Fruit fly (Drosophila melanogaster) whole organism, prepupa: Measurements from ENCODE around the gene CG3330.
A peak's percentile ranks its signal among the peaks of the same experiment; 100 is the strongest.

Source experiments
- Blimp-1 ChIP-seq: fragments of 200-800 bp; sonication (Bioruptor generic); optimal IDR thresholded peaks from 3 replicates; lab custom pipeline; 2017; ENCODE audit warnings: missing biosample characterization, missing genetic modification characterization, mild to moderate bottlenecking, moderate library complexity, missing genetic modification reagents
- CG10631 ChIP-seq: fragments of 200-800 bp; sonication (Bioruptor generic); optimal IDR thresholded peaks from 2 replicates; lab custom pipeline; 2016; ENCODE audit warnings: missing biosample characterization, missing genetic modification characterization
- CG10669 ChIP-seq: fragments of 200-800 bp; sonication (Bioruptor generic); optimal IDR thresholded peaks from 3 replicates; lab custom pipeline; 2018; ENCODE audit warnings: missing biosample characterization, mild to moderate bottlenecking, missing genetic modification characterization, moderate library complexity
- CG11294 ChIP-seq: fragments of 200-800 bp; sonication (Bioruptor generic); IDR thresholded peaks from 2 replicates; pipeline ENCODE4 v1.3.6; 2022; ENCODE audit warnings: missing biosample characterization, missing genetic modification characterization
- CG11762 ChIP-seq: fragments of 200-800 bp; sonication (Bioruptor generic); optimal IDR thresholded peaks from 3 replicates; lab custom pipeline; 2016; ENCODE audit warnings: missing biosample characterization, missing genetic modification characterization; ENCODE audit not compliant: insufficient read depth
- CG11902 ChIP-seq: fragments of 200-800 bp; sonication (Bioruptor generic); optimal IDR thresholded peaks from 3 replicates; lab custom pipeline; 2016; ENCODE audit warnings: missing biosample characterization, missing genetic modification characterization
- CG15336 ChIP-seq: fragments of 200-800 bp; sonication (Bioruptor generic); IDR thresholded peaks from 2 replicates; pipeline ENCODE4 v1.3.6; 2022; ENCODE audit warnings: missing biosample characterization, missing genetic modification characterization
- CG16779 ChIP-seq: fragments of 200-800 bp; sonication (Bioruptor generic); optimal IDR thresholded peaks from 3 replicates; lab custom pipeline; 2017; ENCODE audit warnings: missing biosample characterization, mild to moderate bottlenecking, missing genetic modification characterization
- CG3032 ChIP-seq: fragments of 200-800 bp; optimal IDR thresholded peaks from 2 replicates; lab custom pipeline; 2019; ENCODE audit warnings: missing biosample characterization, mild to moderate bottlenecking, missing genetic modification characterization, moderate library complexity
- CG31627 ChIP-seq: fragments of 200-800 bp; sonication (Bioruptor generic); optimal IDR thresholded peaks from 3 replicates; lab custom pipeline; 2016; ENCODE audit warnings: missing biosample characterization, missing genetic modification characterization
- CG32006 ChIP-seq: fragments of 200-800 bp; sonication (Bioruptor generic); optimal IDR thresholded peaks from 3 replicates; lab custom pipeline; 2017; ENCODE audit warnings: missing biosample characterization, mild to moderate bottlenecking, missing genetic modification characterization
- CG34406 ChIP-seq: fragments of 200-800 bp; sonication (Bioruptor generic); optimal IDR thresholded peaks from 3 replicates; lab custom pipeline; 2016; ENCODE audit warnings: missing biosample characterization, missing genetic modification characterization
- CG4318 ChIP-seq: fragments of 200-800 bp; sonication (Bioruptor generic); optimal IDR thresholded peaks from 3 replicates; lab custom pipeline; 2017; ENCODE audit warnings: missing biosample characterization, mild to moderate bottlenecking, missing genetic modification characterization
- CG6163 ChIP-seq: fragments of 200-800 bp; sonication (Bioruptor generic); IDR thresholded peaks from 3 replicates; pipeline ENCODE4 v1.3.6; 2022; ENCODE audit warnings: missing biosample characterization, missing genetic modification characterization
- CG6276 ChIP-seq: fragments of 200-800 bp; sonication (Bioruptor generic); optimal IDR thresholded peaks from 2 replicates; lab custom pipeline; 2017; ENCODE audit warnings: missing biosample characterization, mild to moderate bottlenecking, missing genetic modification characterization
- CG6792 ChIP-seq: fragments of 200-800 bp; sonication (Bioruptor generic); optimal IDR thresholded peaks from 3 replicates; lab custom pipeline; 2016; ENCODE audit warnings: missing biosample characterization, missing genetic modification characterization
- CG6808 ChIP-seq: fragments of 200-800 bp; sonication (Bioruptor generic); optimal IDR thresholded peaks from 3 replicates; lab custom pipeline; 2017; ENCODE audit warnings: missing biosample characterization, missing genetic modification characterization, mild to moderate bottlenecking, moderate library complexity, missing genetic modification reagents
- CG6854 ChIP-seq: fragments of 200-800 bp; sonication (Bioruptor generic); optimal IDR thresholded peaks from 2 replicates; lab custom pipeline; 2017; ENCODE audit warnings: missing biosample characterization, mild to moderate bottlenecking, missing genetic modification characterization
- CG7368 ChIP-seq: fragments of 200-800 bp; sonication (Bioruptor generic); optimal IDR thresholded peaks from 3 replicates; lab custom pipeline; 2016; ENCODE audit warnings: missing biosample characterization, missing genetic modification characterization
- CG8119 ChIP-seq: fragments of 200-800 bp; sonication (Bioruptor generic); IDR thresholded peaks from 3 replicates; pipeline ENCODE4 v1.3.6; 2022; ENCODE audit warnings: missing biosample characterization, missing genetic modification characterization
- CG8319 ChIP-seq: fragments of 200-800 bp; sonication (Bioruptor generic); optimal IDR thresholded peaks from 3 replicates; lab custom pipeline; 2016; ENCODE audit warnings: missing biosample characterization, missing genetic modification characterization
- CG8632 ChIP-seq: fragments of 200-800 bp; sonication (Bioruptor generic); optimal IDR thresholded peaks from 3 replicates; lab custom pipeline; 2016; ENCODE audit warnings: missing biosample characterization, missing genetic modification characterization
- Eip75B ChIP-seq: fragments of 200-800 bp; sonication (Bioruptor generic); optimal IDR thresholded peaks from 3 replicates; lab custom pipeline; 2016; ENCODE audit warnings: missing biosample characterization, missing genetic modification characterization
- Eip78C ChIP-seq: fragments of 200-800 bp; sonication (Bioruptor generic); peaks from one replicate; lab custom pipeline; 2016; ENCODE audit warnings: missing biosample characterization, missing genetic modification characterization
- Eip93F ChIP-seq: fragments of 200-800 bp; sonication (Bioruptor generic); optimal IDR thresholded peaks from 2 replicates; lab custom pipeline; 2016; ENCODE audit warnings: missing biosample characterization, mild to moderate bottlenecking, missing genetic modification characterization
- Ets96B ChIP-seq: fragments of 200-800 bp; optimal IDR thresholded peaks from 2 replicates; lab custom pipeline; 2019; ENCODE audit warnings: missing biosample characterization, mild to moderate bottlenecking, missing genetic modification characterization, moderate library complexity
- Gug ChIP-seq: fragments of 200-800 bp; sonication (Bioruptor generic); IDR thresholded peaks from 2 replicates; pipeline ENCODE4 v1.3.6; 2022; ENCODE audit warnings: missing biosample characterization, missing genetic modification characterization
- Hr38 ChIP-seq: sonication (Bioruptor generic); optimal IDR thresholded peaks from 2 replicates; lab custom pipeline; 2016; ENCODE audit warnings: missing biosample characterization, missing genetic modification characterization
- Hr39 ChIP-seq: fragments of 200-800 bp; sonication (Bioruptor generic); optimal IDR thresholded peaks from 2 replicates; lab custom pipeline; 2016; ENCODE audit warnings: missing biosample characterization, missing genetic modification characterization
- Lpt ChIP-seq: fragments of 200-800 bp; sonication (Bioruptor generic); optimal IDR thresholded peaks from 3 replicates; lab custom pipeline; 2016; ENCODE audit warnings: missing biosample characterization, missing genetic modification characterization
- OdsH ChIP-seq: fragments of 200-800 bp; sonication (Bioruptor generic); optimal IDR thresholded peaks from 3 replicates; lab custom pipeline; 2016; ENCODE audit warnings: missing biosample characterization, missing genetic modification characterization
- Sox14 ChIP-seq: fragments of 200-800 bp; sonication (Bioruptor generic); optimal IDR thresholded peaks from 3 replicates; lab custom pipeline; 2016; ENCODE audit warnings: missing biosample characterization, missing genetic modification characterization
- Sox15 ChIP-seq: fragments of 200-800 bp; sonication (Bioruptor generic); optimal IDR thresholded peaks from 3 replicates; lab custom pipeline; 2016; ENCODE audit warnings: missing biosample characterization, missing genetic modification characterization
- achi ChIP-seq: fragments of 200-800 bp; sonication (Bioruptor generic); optimal IDR thresholded peaks from 3 replicates; lab custom pipeline; 2016; ENCODE audit warnings: missing biosample characterization, missing genetic modification characterization
- acj6 ChIP-seq: fragments of 200-800 bp; sonication (Bioruptor generic); optimal IDR thresholded peaks from 3 replicates; lab custom pipeline; 2016; ENCODE audit warnings: missing biosample characterization, missing genetic modification characterization
- dsx ChIP-seq: fragments of 200-800 bp; optimal IDR thresholded peaks from 3 replicates; lab custom pipeline; 2019; ENCODE audit warnings: missing biosample characterization, mild to moderate bottlenecking, missing genetic modification characterization, moderate library complexity; ENCODE audit not compliant: poor library complexity, severe bottlenecking
- esn ChIP-seq: fragments of 200-800 bp; sonication (Bioruptor generic); optimal IDR thresholded peaks from 2 replicates; lab custom pipeline; 2016; ENCODE audit warnings: missing biosample characterization, mild to moderate bottlenecking, missing genetic modification characterization, moderate library complexity
- fd59A ChIP-seq: fragments of 200-800 bp; sonication (Bioruptor generic); optimal IDR thresholded peaks from 2 replicates; lab custom pipeline; 2017; ENCODE audit warnings: missing biosample characterization, mild to moderate bottlenecking, missing genetic modification characterization, missing genetic modification reagents
- fd85E ChIP-seq: fragments of 200-800 bp; sonication (Bioruptor generic); optimal IDR thresholded peaks from 3 replicates; lab custom pipeline; 2016; ENCODE audit warnings: missing biosample characterization, missing genetic modification characterization
- fkh ChIP-seq: fragments of 200-800 bp; sonication (Bioruptor generic); optimal IDR thresholded peaks from 3 replicates; lab custom pipeline; 2017; ENCODE audit warnings: missing biosample characterization, mild to moderate bottlenecking, missing genetic modification characterization, moderate library complexity
- net ChIP-seq: fragments of 200-800 bp; sonication (Bioruptor generic); optimal IDR thresholded peaks from 3 replicates; lab custom pipeline; 2016; ENCODE audit warnings: missing biosample characterization, missing genetic modification characterization
- pdm3 ChIP-seq: fragments of 200-800 bp; sonication (Bioruptor generic); optimal IDR thresholded peaks from 3 replicates; lab custom pipeline; 2016; ENCODE audit warnings: missing biosample characterization, missing genetic modification characterization
- salr ChIP-seq, 2 experiments: fragments of 200-800 bp; sonication (Bioruptor generic); optimal IDR thresholded peaks; 3 replicates each; lab custom pipeline; 2016 to 2018; ENCODE audit warnings: missing biosample characterization in 2 of 2, missing genetic modification characterization in 2 of 2, mild to moderate bottlenecking in 1 of 2
- spab ChIP-seq: fragments of 200-800 bp; sonication (Bioruptor generic); optimal IDR thresholded peaks from 2 replicates; lab custom pipeline; 2017; ENCODE audit warnings: missing biosample characterization, mild to moderate bottlenecking, missing genetic modification characterization, missing genetic modification reagents
- svp ChIP-seq: fragments of 200-800 bp; sonication (Bioruptor generic); peaks from one replicate; lab custom pipeline; 2016; ENCODE audit warnings: missing biosample characterization, missing genetic modification characterization
- topi ChIP-seq: fragments of 200-800 bp; sonication (Bioruptor generic); optimal IDR thresholded peaks from 3 replicates; lab custom pipeline; 2016; ENCODE audit warnings: missing biosample characterization, missing genetic modification characterization

CG3330 gene

dm6 chr3R:27289638-27290037, 41.0 kb downstream of the CG3330 start (continued):
- TF ChIP-seq CG15336 (peak; percentile 63; the same call in 1 of the 2 replicates), Hr38 (GFP tag; lab: Kevin White, UChicago) (no peak), CG7368 (GFP tag; lab: Kevin White, UChicago) (no peak), Ets96B (tag; lab: Kevin White, UChicago) (no peak), OdsH (GFP tag; lab: Kevin White, UChicago) (peak; percentile 29), fd85E (GFP tag; lab: Kevin White, UChicago) (no peak), CG8319 (no peak)
- TF ChIP-seq, all 60 proteins: peak for 20

dm6 chr3R:27288202-27289135, 42.2 kb downstream of the CG3330 start, which contains the start of the genes bigmax and Hmu:
TSS of gene bigmax (minus strand) at chr3R:27288526.
TSS of gene Hmu (plus strand) at chr3R:27288769.
- TF ChIP-seq Hr39 (GFP tag; lab: Kevin White, UChicago) (peak; percentile 87), Eip93F (GFP tag; lab: Kevin White, UChicago) (no peak), esn (GFP tag; lab: Kevin White, UChicago) (peak; percentile 85), CG10631 (GFP tag; lab: Kevin White, UChicago) (peak; percentile 84), dsx (peak; percentile 85), Sox15 (GFP tag; lab: Kevin White, UChicago) (peak; percentile 80), CG32006 (GFP tag; lab: Kevin White, UChicago) (peak; percentile 77), pdm3 (GFP tag; lab: Kevin White, UChicago) (peak; percentile 76), CG10669 (GFP tag; lab: Kevin White, UChicago) (peak; percentile 52), spab (no peak), CG4318 (peak; percentile 54), CG6792 (GFP tag; lab: Kevin White, UChicago) (peak; percentile 55), CG6854 (no peak), Sox14 (GFP tag; lab: Kevin White, UChicago) (peak; percentile 88), net (GFP tag; lab: Kevin White, UChicago) (peak; percentile 30), Eip78C (peak; percentile 89), Blimp-1 (no peak), fkh (peak; percentile 31), CG31627 (GFP tag; lab: Kevin White, UChicago) (peak; percentile 92), CG6163 (GFP tag; lab: Robert Waterston, UW) (peak; percentile 73), CG8319 (peak; percentile 62), CG11294 (GFP tag; lab: Robert Waterston, UW) (peak; percentile 41; the same call in 1 of the 2 replicates), CG11902 (peak; percentile 71), svp (GFP tag; lab: Kevin White, UChicago) (peak; percentile 98), Gug (GFP tag; lab: Robert Waterston, UW) (peak; percentile 72), topi (GFP tag; lab: Kevin White, UChicago) (peak; percentile 77), salr (GFP tag; optimal IDR thresholded peaks at IDR 0.05; lab: Kevin White, UChicago) (peak in 1 of 2 experiments; percentile 25), CG34406 (GFP tag; lab: Kevin White, UChicago) (peak; percentile 71), CG6276 (GFP tag; lab: Kevin White, UChicago) (no peak), achi (GFP tag; lab: Kevin White, UChicago) (peak; percentile 75), Hr38 (GFP tag; lab: Kevin White, UChicago) (no peak), CG16779 (tag; lab: Kevin White, UChicago) (no peak), fd59A (GFP tag; lab: Kevin White, UChicago) (peak; percentile 19), OdsH (GFP tag; lab: Kevin White, UChicago) (peak; percentile 81), CG8119 (peak; percentile 62; the same call in 2 of the 3 replicates), CG3032 (tag; lab: Kevin White, UChicago) (peak; percentile 73), Ets96B (tag; lab: Kevin White, UChicago) (peak; percentile 58), Eip75B (GFP tag; lab: Kevin White, UChicago) (peak; percentile 81), CG6808 (no peak), CG8632 (GFP tag; lab: Kevin White, UChicago) (peak; percentile 58), acj6 (GFP tag; lab: Kevin White, UChicago) (peak; percentile 77), CG11762 (peak; percentile 61), Lpt (GFP tag; lab: Kevin White, UChicago) (peak; percentile 65)
